Fruit fly (Drosophila melanogaster): Measurements from ENCODE around the gene SclB.

dm6 chr2L:16818335-16818973 lies 19.3 kb upstream of the SclB start:
- no peak for TF ChIP-seq CG10348 (GFP tag; IDR thresholded peaks at IDR 0.05)
- TF ChIP-seq CG34367 (tag; optimal IDR thresholded peaks at IDR 0.05): peak; percentile 70
- peak; percentile 68 for TF ChIP-seq Pif1B (GFP tag; optimal IDR thresholded peaks at IDR 0.05)
- TF ChIP-seq CG14655 (GFP tag; optimal IDR thresholded peaks at IDR 0.05): peak; percentile 81
- TF ChIP-seq gl (tag; optimal IDR thresholded peaks at IDR 0.05): peak; percentile 35
